Fruit fly (Drosophila melanogaster): ENCODE data around the gene cad.
A peak's percentile ranks its signal among the peaks of the same experiment; 100 is the strongest.

The cad gene

DNA sequence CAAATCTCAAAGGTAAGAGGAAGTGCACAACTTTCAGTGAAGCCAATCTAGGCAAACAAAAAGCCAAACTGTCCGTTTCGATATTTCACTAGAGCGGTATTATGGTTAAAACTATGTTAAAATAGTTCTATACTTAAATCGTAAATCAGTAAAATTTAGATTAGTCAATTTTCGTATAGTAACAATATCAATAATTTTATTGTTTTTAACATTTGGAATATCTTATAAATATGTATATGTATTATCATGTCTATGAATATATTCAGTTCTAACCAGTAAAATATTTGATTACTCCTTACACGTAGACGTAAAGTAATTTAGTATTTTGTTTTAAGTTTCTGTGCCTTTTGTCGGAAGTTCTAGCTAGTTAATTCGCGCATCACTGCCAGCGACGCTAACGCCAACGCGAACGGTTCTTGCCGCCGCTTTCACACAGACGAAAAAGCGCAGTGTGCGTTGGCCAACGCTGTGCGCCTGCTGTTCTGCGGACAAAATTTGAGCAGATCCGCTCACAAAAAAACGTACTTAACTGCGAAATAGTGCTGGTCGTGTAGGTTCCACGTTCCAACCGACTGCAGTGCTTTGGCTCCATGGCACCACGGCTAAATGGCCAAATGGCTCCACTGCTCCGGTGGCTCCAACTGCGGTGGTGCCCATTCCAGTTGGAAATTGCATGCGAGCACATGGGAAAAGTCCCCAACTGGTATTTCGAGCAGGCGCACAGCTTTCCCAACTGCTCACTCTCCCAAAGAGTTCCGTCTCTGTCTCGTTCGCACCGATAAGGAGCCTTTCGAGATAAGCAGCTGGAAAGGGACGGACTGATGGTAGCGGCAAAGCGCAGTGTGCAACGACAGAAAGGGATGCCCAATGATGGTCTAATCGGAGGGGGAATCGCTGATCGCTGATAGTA is 52.9 kb downstream of the cad start (continued):
- no peak for TF ChIP-seq Nf-YA (GFP tag; IDR thresholded peaks at IDR 0.05)
- no peak for TF ChIP-seq run (tag; optimal IDR thresholded peaks at IDR 0.05)
- TF ChIP-seq Eip74EF (GFP tag; optimal IDR thresholded peaks at IDR 0.05), result no peak
- no peak for TF ChIP-seq hth (optimal IDR thresholded peaks at IDR 0.05)
- no peak for TF ChIP-seq CG16863 (GFP tag; optimal IDR thresholded peaks at IDR 0.05)
- TF ChIP-seq pzg (GFP tag; optimal IDR thresholded peaks at IDR 0.05), result peak; percentile 9
- TF ChIP-seq Atf-2 (GFP tag; optimal IDR thresholded peaks at IDR 0.05), result no peak
- no peak for TF ChIP-seq Dip2 (GFP tag; IDR thresholded peaks at IDR 0.05)
- peak; percentile 62 for TF ChIP-seq Sox100B (GFP tag; optimal IDR thresholded peaks at IDR 0.05)
- TF ChIP-seq CG1603 (tag; optimal IDR thresholded peaks at IDR 0.05), result no peak
- peak; percentile 1 for TF ChIP-seq caup (GFP tag; optimal IDR thresholded peaks at IDR 0.05; ENCODE audit: severe bottlenecking)
- TF ChIP-seq Dp (GFP tag; optimal IDR thresholded peaks at IDR 0.05), result no peak
- TF ChIP-seq tup (GFP tag; optimal IDR thresholded peaks at IDR 0.05), result no peak
- TF ChIP-seq B-H1 (GFP tag; IDR thresholded peaks at IDR 0.05), result no peak
- TF ChIP-seq stc (GFP tag; IDR thresholded peaks at IDR 0.05), result peak; percentile 16; the same call in 1 of the 2 replicates
- TF ChIP-seq CG6765 (GFP tag; optimal IDR thresholded peaks at IDR 0.05), result peak; percentile 19
- peak; percentile 46 for TF ChIP-seq CG18262 (tag; optimal IDR thresholded peaks at IDR 0.05)
- no peak for TF ChIP-seq zf30C (GFP tag; optimal IDR thresholded peaks at IDR 0.05)
- TF ChIP-seq lbe (GFP tag; optimal IDR thresholded peaks at IDR 0.05), result peak; percentile 39
- TF ChIP-seq D (optimal IDR thresholded peaks at IDR 0.05), result no peak
- peak; percentile 13 for TF ChIP-seq D (GFP tag; optimal IDR thresholded peaks at IDR 0.05)
- TF ChIP-seq fd3F (GFP tag; optimal IDR thresholded peaks at IDR 0.05), result no peak
- TF ChIP-seq CG1024 (GFP tag; IDR thresholded peaks at IDR 0.05), result 0 out of 2 replicates have a peak, but pooled peaks have one; percentile 13
- TF ChIP-seq CG1792 (GFP tag; optimal IDR thresholded peaks at IDR 0.05), result no peak
- TF ChIP-seq CG31388 (GFP tag; optimal IDR thresholded peaks at IDR 0.05), result no peak
- peak; percentile 96 for TF ChIP-seq sd (tag; optimal IDR thresholded peaks at IDR 0.05)
- TF ChIP-seq C15 (GFP tag; IDR thresholded peaks at IDR 0.05), result no peak
- TF ChIP-seq CG12104 (GFP tag; optimal IDR thresholded peaks at IDR 0.05), result no peak
- TF ChIP-seq trh (GFP tag; optimal IDR thresholded peaks at IDR 0.05), result no peak
- peak; percentile 29; the same call in 1 of the 3 replicates for TF ChIP-seq zfh1 (GFP tag; IDR thresholded peaks at IDR 0.05)
- peak; percentile 6 for TF ChIP-seq Bteb2 (GFP tag; optimal IDR thresholded peaks at IDR 0.05)
- no peak for TF ChIP-seq CG11695 (GFP tag; IDR thresholded peaks at IDR 0.05)
- peak; percentile 96 for TF ChIP-seq Sry-β (GFP tag; optimal IDR thresholded peaks at IDR 0.05)
- no peak for TF ChIP-seq Taf1 (GFP tag; IDR thresholded peaks at IDR 0.05)
- TF ChIP-seq Bgb (GFP tag; IDR thresholded peaks at IDR 0.05; ENCODE audit: partially characterized antibody), result peak; percentile 62; the same call in 1 of the 2 replicates
- TF ChIP-seq YL-1 (GFP tag; optimal IDR thresholded peaks at IDR 0.05), result no peak
- TF ChIP-seq knrl (GFP tag; IDR thresholded peaks at IDR 0.05; ENCODE audit: partially characterized antibody), result peak; percentile 40; the same call in 2 of the 3 replicates
- TF ChIP-seq Doc3 (GFP tag; IDR thresholded peaks at IDR 0.05; ENCODE audit: partially characterized antibody), result no peak
- peak; percentile 15 for TF ChIP-seq grau (tag; optimal IDR thresholded peaks at IDR 0.05)
- TF ChIP-seq CG33213 (GFP tag; optimal IDR thresholded peaks at IDR 0.05), result peak; percentile 11
- peak; percentile 80 for TF ChIP-seq bbx (GFP tag; IDR thresholded peaks at IDR 0.05; ENCODE audit: partially characterized antibody)
- no peak for TF ChIP-seq gsb-n (tag; optimal IDR thresholded peaks at IDR 0.05)
- no peak for TF ChIP-seq Ptx1 (GFP tag; IDR thresholded peaks at IDR 0.05)
- TF ChIP-seq Atf6 (GFP tag; IDR thresholded peaks at IDR 0.05), result 0 out of 2 replicates have a peak, but pooled peaks have one; percentile 8
- no peak for TF ChIP-seq Mrtf (GFP tag; IDR thresholded peaks at IDR 0.05)
- no peak for TF ChIP-seq gcm (GFP tag; optimal IDR thresholded peaks at IDR 0.05)
- TF ChIP-seq CG11504 (tag; optimal IDR thresholded peaks at IDR 0.05), result peak; percentile 50
- TF ChIP-seq pnt (GFP tag; optimal IDR thresholded peaks at IDR 0.05), result no peak
- TF ChIP-seq row (GFP tag; IDR thresholded peaks at IDR 0.05), result peak; percentile 76

Measured in whole organism, embryonic.